Fruit fly (Drosophila melanogaster) whole organism, embryonic: Measurements from ENCODE around the gene Pkg21D.

Experiments
- ATbp ChIP-seq: fragments of 200-800 bp; sonication (Bioruptor generic); optimal IDR thresholded peaks from 2 replicates; lab custom pipeline; 2017; ENCODE audit warnings: missing biosample characterization, mild to moderate bottlenecking, missing genetic modification characterization, missing genetic modification reagents
- CG10209 ChIP-seq: fragments of 200-800 bp; sonication (Bioruptor generic); optimal IDR thresholded peaks from 3 replicates; lab custom pipeline; 2017; ENCODE audit warnings: missing biosample characterization, mild to moderate bottlenecking, missing genetic modification characterization, missing genetic modification reagents
- CG10267 ChIP-seq: fragments of 200-800 bp; sonication (Bioruptor generic); optimal IDR thresholded peaks from 2 replicates; lab custom pipeline; 2018; ENCODE audit warnings: missing biosample characterization, mild to moderate bottlenecking, missing genetic modification characterization, moderate library complexity
- CG10462 ChIP-seq: fragments of 200-800 bp; sonication (Bioruptor generic); optimal IDR thresholded peaks from 2 replicates; lab custom pipeline; 2016; ENCODE audit warnings: missing biosample characterization, missing genetic modification characterization
- CG10543 ChIP-seq: fragments of 200-800 bp; sonication (Bioruptor generic); optimal IDR thresholded peaks from 3 replicates; lab custom pipeline; 2017; ENCODE audit warnings: missing biosample characterization, mild to moderate bottlenecking, missing genetic modification characterization, moderate library complexity
- CG11398 ChIP-seq: fragments of 200-800 bp; sonication (Bioruptor generic); optimal IDR thresholded peaks from 2 replicates; lab custom pipeline; 2016; ENCODE audit warnings: missing biosample characterization, missing genetic modification characterization
- CG12744 ChIP-seq: fragments of 200-800 bp; sonication (Bioruptor generic); optimal IDR thresholded peaks from 2 replicates; lab custom pipeline; 2016; ENCODE audit warnings: missing biosample characterization, missing genetic modification characterization
- CG13123 ChIP-seq: fragments of 200-800 bp; sonication (Bioruptor generic); optimal IDR thresholded peaks from 2 replicates; lab custom pipeline; 2016; ENCODE audit warnings: missing biosample characterization, missing genetic modification characterization
- CG14667 ChIP-seq: fragments of 200-800 bp; sonication (Bioruptor generic); IDR thresholded peaks from 2 replicates; pipeline ENCODE4 v1.3.6; 2022; ENCODE audit warnings: missing biosample characterization, missing genetic modification characterization
- CG14860 ChIP-seq: fragments of 200-800 bp; sonication (Bioruptor generic); IDR thresholded peaks from 3 replicates; pipeline ENCODE4 v1.3.6; 2022; ENCODE audit warnings: missing biosample characterization, missing genetic modification characterization; ENCODE audit not compliant: partially characterized antibody
- CG15011 ChIP-seq: fragments of 200-800 bp; sonication (Bioruptor generic); optimal IDR thresholded peaks from 3 replicates; lab custom pipeline; 2018; ENCODE audit warnings: missing biosample characterization, mild to moderate bottlenecking, missing genetic modification characterization
- CG15696 ChIP-seq: fragments of 200-800 bp; sonication (Bioruptor generic); optimal IDR thresholded peaks from 2 replicates; lab custom pipeline; 2019; ENCODE audit warnings: missing biosample characterization, mild to moderate bottlenecking, missing genetic modification characterization, moderate library complexity
- CG17186 ChIP-seq: fragments of 200-800 bp; sonication (Bioruptor generic); optimal IDR thresholded peaks from 3 replicates; lab custom pipeline; 2017; ENCODE audit warnings: missing biosample characterization, missing genetic modification reagents, missing genetic modification characterization
- CG17328 ChIP-seq: fragments of 200-800 bp; sonication (Bioruptor generic); IDR thresholded peaks from 2 replicates; pipeline ENCODE4 v1.3.6; 2022; ENCODE audit warnings: missing biosample characterization, missing genetic modification characterization
- CG2116 ChIP-seq: fragments of 200-800 bp; sonication (Bioruptor generic); optimal IDR thresholded peaks from 3 replicates; lab custom pipeline; 2018; ENCODE audit warnings: missing biosample characterization, mild to moderate bottlenecking, missing genetic modification characterization
- CG2129 ChIP-seq: fragments of 200-800 bp; sonication (Bioruptor generic); IDR thresholded peaks from 2 replicates; pipeline ENCODE4 v1.3.6; 2022; ENCODE audit warnings: missing biosample characterization, missing genetic modification characterization; ENCODE audit not compliant: partially characterized antibody
- CG2678 ChIP-seq: fragments of 200-800 bp; sonication (Bioruptor generic); optimal IDR thresholded peaks from 3 replicates; lab custom pipeline; 2019; ENCODE audit warnings: missing biosample characterization, mild to moderate bottlenecking, missing genetic modification characterization, moderate library complexity
- CG30020 ChIP-seq: fragments of 200-800 bp; optimal IDR thresholded peaks from 2 replicates; lab custom pipeline; 2019; ENCODE audit warnings: missing biosample characterization, mild to moderate bottlenecking, missing genetic modification characterization, moderate library complexity
- CG32532 ChIP-seq: fragments of 200-800 bp; sonication (Bioruptor generic); IDR thresholded peaks from 2 replicates; pipeline ENCODE4 v1.3.6; 2022; ENCODE audit warnings: missing biosample characterization, missing genetic modification characterization
- CG6689 ChIP-seq: fragments of 200-800 bp; sonication (Bioruptor generic); IDR thresholded peaks from 2 replicates; pipeline ENCODE4 v1.3.6; 2022; ENCODE audit warnings: missing biosample characterization, missing genetic modification characterization
- CG6791 ChIP-seq: fragments of 200-800 bp; sonication (Bioruptor generic); IDR thresholded peaks from 3 replicates; pipeline ENCODE4 v1.3.6; 2022; ENCODE audit warnings: missing biosample characterization, missing genetic modification characterization; ENCODE audit not compliant: partially characterized antibody
- CG7987 ChIP-seq: fragments of 200-800 bp; sonication (Bioruptor generic); optimal IDR thresholded peaks from 2 replicates; lab custom pipeline; 2018; ENCODE audit warnings: missing biosample characterization, mild to moderate bottlenecking, missing genetic modification characterization, moderate library complexity
- Dbx ChIP-seq: fragments of 200-800 bp; sonication (Bioruptor generic); IDR thresholded peaks from 3 replicates; pipeline ENCODE4 v1.3.6; 2022; ENCODE audit warnings: missing biosample characterization, missing genetic modification characterization
- Dfd ChIP-seq, 2 experiments: fragments of >200 bp; optimal IDR thresholded peaks; 2 replicates each; lab custom pipeline; 2017; ENCODE audit warnings: missing biosample characterization in 2 of 2, missing genetic modification characterization in 2 of 2
- Doc3 ChIP-seq: fragments of 200-800 bp; sonication (Bioruptor generic); IDR thresholded peaks from 3 replicates; pipeline ENCODE4 v1.3.6; 2022; ENCODE audit warnings: missing biosample characterization, missing genetic modification characterization; ENCODE audit not compliant: partially characterized antibody
- Dp ChIP-seq: fragments of 200-800 bp; sonication (Bioruptor generic); optimal IDR thresholded peaks from 2 replicates; lab custom pipeline; 2018; ENCODE audit warnings: missing biosample characterization, mild to moderate bottlenecking, missing genetic modification characterization, moderate library complexity
- ERR ChIP-seq: fragments of 200-800 bp; sonication (Bioruptor generic); optimal IDR thresholded peaks from 2 replicates; lab custom pipeline; 2016; ENCODE audit warnings: missing biosample characterization, missing genetic modification characterization
- Hr3 ChIP-seq: fragments of 200-800 bp; sonication (Bioruptor generic); optimal IDR thresholded peaks from 3 replicates; lab custom pipeline; 2016; ENCODE audit warnings: missing biosample characterization, missing genetic modification characterization
- Pdp1 ChIP-seq, 2 experiments: fragments of 200-800 bp; sonication (Bioruptor generic); optimal IDR thresholded peaks; 3 replicates each; lab custom pipeline; 2016; ENCODE audit warnings: missing biosample characterization in 2 of 2, missing genetic modification characterization in 2 of 2, mild to moderate bottlenecking in 1 of 2, moderate library complexity in 1 of 2
- Sox100B ChIP-seq: fragments of 200-800 bp; sonication (Bioruptor generic); optimal IDR thresholded peaks from 3 replicates; lab custom pipeline; 2018; ENCODE audit warnings: missing biosample characterization, mild to moderate bottlenecking, missing genetic modification characterization
- ash1 ChIP-seq: fragments of 200-800 bp; sonication (Bioruptor generic); optimal IDR thresholded peaks from 2 replicates; lab custom pipeline; 2018; ENCODE audit warnings: missing biosample characterization, mild to moderate bottlenecking, missing genetic modification characterization
- chn ChIP-seq: fragments of 200-800 bp; sonication (Bioruptor generic); optimal IDR thresholded peaks from 2 replicates; lab custom pipeline; 2016; ENCODE audit warnings: missing biosample characterization, missing genetic modification characterization
- crol ChIP-seq: fragments of 200-800 bp; sonication (Bioruptor generic); IDR thresholded peaks from 2 replicates; pipeline ENCODE4 v1.3.6; 2022; ENCODE audit warnings: missing biosample characterization, missing genetic modification characterization
- en ChIP-seq: fragments of 200-800 bp; sonication (Bioruptor generic); optimal IDR thresholded peaks from 2 replicates; lab custom pipeline; 2016; ENCODE audit warnings: missing biosample characterization, missing genetic modification characterization
- fd96Cb ChIP-seq: fragments of 200-800 bp; sonication (Bioruptor generic); optimal IDR thresholded peaks from 2 replicates; lab custom pipeline; 2018; ENCODE audit warnings: missing biosample characterization, mild to moderate bottlenecking, missing genetic modification characterization, moderate library complexity
- h ChIP-seq: fragments of >200 bp; optimal IDR thresholded peaks from 2 replicates; lab custom pipeline; 2017
- lmd ChIP-seq: fragments of 200-800 bp; sonication (Bioruptor generic); IDR thresholded peaks from 2 replicates; pipeline ENCODE4 v1.3.6; 2022; ENCODE audit warnings: missing biosample characterization, missing genetic modification characterization
- lola ChIP-seq, 3 experiments: fragments of >200 bp in 2 of 3; fragments of 200-800 bp in 1 of 3; sonication (Bioruptor generic) in 1 of 3; optimal IDR thresholded peaks; 2 replicates each; lab custom pipeline; 2017 to 2019; ENCODE audit warnings: missing biosample characterization in 3 of 3, missing genetic modification characterization in 3 of 3, mild to moderate bottlenecking in 1 of 3, moderate library complexity in 1 of 3
- mirr ChIP-seq: fragments of 200-800 bp; sonication (Bioruptor generic); optimal IDR thresholded peaks from 3 replicates; lab custom pipeline; 2018; ENCODE audit warnings: missing biosample characterization, mild to moderate bottlenecking, missing genetic modification characterization
- phol ChIP-seq: fragments of 200-800 bp; sonication (Bioruptor generic); optimal IDR thresholded peaks from 3 replicates; lab custom pipeline; 2018; ENCODE audit warnings: missing biosample characterization, mild to moderate bottlenecking, missing genetic modification characterization, moderate library complexity
- ranshi ChIP-seq: fragments of 200-800 bp; sonication (Bioruptor generic); IDR thresholded peaks from 2 replicates; pipeline ENCODE4 v1.3.6; 2022; ENCODE audit warnings: missing biosample characterization, missing genetic modification characterization
- ro ChIP-seq: fragments of 200-800 bp; sonication (Bioruptor generic); IDR thresholded peaks from 2 replicates; pipeline ENCODE4 v1.3.6; 2022; ENCODE audit warnings: missing biosample characterization, missing genetic modification characterization
- row ChIP-seq: fragments of 200-800 bp; sonication (Bioruptor generic); IDR thresholded peaks from 3 replicates; pipeline ENCODE4 v1.3.6; 2022; ENCODE audit warnings: missing biosample characterization, missing genetic modification characterization
- sens-2 ChIP-seq: fragments of 200-800 bp; sonication (Bioruptor generic); IDR thresholded peaks from 2 replicates; pipeline ENCODE4 v1.3.6; 2022; ENCODE audit warnings: missing biosample characterization, missing genetic modification characterization
- sr ChIP-seq: fragments of 200-800 bp; sonication (Bioruptor generic); IDR thresholded peaks from 3 replicates; pipeline ENCODE4 v1.3.6; 2022; ENCODE audit warnings: missing biosample characterization, missing genetic modification characterization
- stc ChIP-seq: fragments of 200-800 bp; sonication (Bioruptor generic); IDR thresholded peaks from 2 replicates; pipeline ENCODE4 v1.3.6; 2022; ENCODE audit warnings: missing biosample characterization, missing genetic modification characterization
- trh ChIP-seq: fragments of 200-800 bp; sonication (Bioruptor generic); optimal IDR thresholded peaks from 2 replicates; lab custom pipeline; 2016; ENCODE audit warnings: missing biosample characterization, missing genetic modification characterization
- unpg ChIP-seq: fragments of 200-800 bp; sonication (Bioruptor generic); optimal IDR thresholded peaks from 3 replicates; lab custom pipeline; 2018; ENCODE audit warnings: missing biosample characterization, mild to moderate bottlenecking, missing genetic modification characterization, moderate library complexity
- zfh2 ChIP-seq: fragments of 200-800 bp; sonication (Bioruptor generic); optimal IDR thresholded peaks from 2 replicates; lab custom pipeline; 2016; ENCODE audit warnings: missing biosample characterization, missing genetic modification characterization

Pkg21D gene

dm6 chr2L:819315-820032 is 28.9 kb upstream of the Pkg21D start, which contains the start of the genes PGAP2 and Clp (continued):
- TF ChIP-seq Dfd (GFP tag; optimal IDR thresholded peaks at IDR 0.05; lab: Kevin White, UChicago) (no peak), CG10209 (peak; percentile 66), CG6689 (GFP tag; lab: Robert Waterston, UW) (peak; percentile 76), Dp (GFP tag; lab: Kevin White, UChicago) (peak; percentile 17), CG12744 (GFP tag; lab: Kevin White, UChicago) (peak; percentile 21), zfh2 (GFP tag; lab: Kevin White, UChicago) (peak; percentile 56), CG17328 (GFP tag; lab: Robert Waterston, UW) (peak; percentile 70), en (no peak), CG15011 (GFP tag; lab: Kevin White, UChicago) (peak; percentile 47), trh (GFP tag; lab: Kevin White, UChicago) (peak; percentile 51), sr (GFP tag; lab: Robert Waterston, UW) (no peak), Sox100B (GFP tag; lab: Kevin White, UChicago) (no peak), sens-2 (GFP tag; lab: Robert Waterston, UW) (0 out of 2 replicates have a peak, but pooled peaks have one; percentile 7), ATbp (GFP tag; lab: Kevin White, UChicago) (peak; percentile 6), CG14860 (GFP tag; lab: Robert Waterston, UW) (peak; percentile 65; the same call in 2 of the 3 replicates), CG10267 (peak; percentile 70), Pdp1 (GFP tag; optimal IDR thresholded peaks at IDR 0.05; lab: Kevin White, UChicago) (peak; percentile 67 to 69), CG2116 (GFP tag; lab: Kevin White, UChicago) (peak; percentile 72), CG7987 (GFP tag; lab: Kevin White, UChicago) (peak; percentile 23), CG17186 (GFP tag; lab: Kevin White, UChicago) (peak; percentile 48), lola (GFP tag; optimal IDR thresholded peaks at IDR 0.05; lab: Kevin White, UChicago) (peak in 1 of 3 experiments; percentile 80), crol (GFP tag; lab: Robert Waterston, UW) (no peak), CG10462 (GFP tag; lab: Kevin White, UChicago) (no peak), row (GFP tag; lab: Robert Waterston, UW) (peak; percentile 94), ash1 (no peak), Hr3 (GFP tag; lab: Kevin White, UChicago) (peak; percentile 76), h (lab: Kevin White, UChicago) (no peak), fd96Cb (tag; lab: Kevin White, UChicago) (peak; percentile 62), stc (GFP tag; lab: Robert Waterston, UW) (peak; percentile 54; the same call in 1 of the 2 replicates), CG2129 (GFP tag; lab: Robert Waterston, UW) (peak; percentile 21; the same call in 1 of the 2 replicates), chn (GFP tag; lab: Kevin White, UChicago) (peak; percentile 51), CG6791 (GFP tag; lab: Robert Waterston, UW) (no peak), CG15696 (tag; lab: Kevin White, UChicago) (peak; percentile 71), mirr (peak; percentile 22), lmd (GFP tag; lab: Robert Waterston, UW) (peak; percentile 84), ranshi (GFP tag; lab: Robert Waterston, UW) (peak; percentile 69), CG32532 (GFP tag; lab: Robert Waterston, UW) (peak; percentile 79), Dbx (GFP tag; lab: Robert Waterston, UW) (peak; percentile 72; the same call in 2 of the 3 replicates), ERR (GFP tag; lab: Kevin White, UChicago) (no peak), phol (tag; lab: Kevin White, UChicago) (peak; percentile 85), Doc3 (GFP tag; lab: Robert Waterston, UW) (0 out of 3 replicates have a peak, but pooled peaks have one; percentile 40), ro (GFP tag; lab: Robert Waterston, UW) (peak; percentile 30; the same call in 1 of the 2 replicates), CG11398 (no peak), CG2678 (tag; lab: Kevin White, UChicago) (peak; percentile 80), CG10543 (peak; percentile 52), CG14667 (GFP tag; lab: Robert Waterston, UW) (peak; percentile 53; the same call in 1 of the 2 replicates), CG30020 (tag; lab: Kevin White, UChicago) (peak; percentile 60), unpg (GFP tag; lab: Kevin White, UChicago) (peak; percentile 69), CG13123 (GFP tag; lab: Kevin White, UChicago) (peak; percentile 38)
